Worm (Caenorhabditis elegans) whole organism, late embryonic: ENCODE measurements around the gene his-72.

Source experiments
- C08G9.2 ChIP-seq: sonication (generic microtip); optimal IDR thresholded peaks from 2 replicates; lab custom pipeline; 2016; ENCODE audit warnings: mild to moderate bottlenecking, missing genetic modification characterization, moderate library complexity, missing compliant biosample characterization
- C38D4.7 ChIP-seq: fragments of 200-800 bp; sonication (Bioruptor generic); optimal IDR thresholded peaks from 2 replicates; lab custom pipeline; 2018; ENCODE audit warnings: mild to moderate bottlenecking, missing genetic modification characterization, moderate library complexity, missing compliant biosample characterization
- K09A11.1 ChIP-seq: sonication (generic microtip); optimal IDR thresholded peaks from 2 replicates; lab custom pipeline; 2017; ENCODE audit warnings: antibody characterized with exemption, mild to moderate bottlenecking, missing genetic modification characterization, missing compliant biosample characterization; ENCODE audit not compliant: insufficient read depth
- T23F11.4 ChIP-seq: fragments of 200-800 bp; sonication (Bioruptor generic); optimal IDR thresholded peaks from 2 replicates; lab custom pipeline; 2018; ENCODE audit warnings: mild to moderate bottlenecking, missing genetic modification characterization, missing compliant biosample characterization
- Y22D7AL.16 ChIP-seq: sonication (generic microtip); optimal IDR thresholded peaks from 2 replicates; lab custom pipeline; 2016; ENCODE audit warnings: missing genetic modification characterization, missing compliant biosample characterization
- ahr-1 ChIP-seq: sonication (generic microtip); optimal IDR thresholded peaks from 2 replicates; lab custom pipeline; 2016; ENCODE audit warnings: missing genetic modification characterization, missing compliant biosample characterization
- ama-1 ChIP-seq: fragments of 150-350 bp; optimal IDR thresholded peaks from 2 replicates; lab custom pipeline; 2014
- ceh-14 ChIP-seq: sonication (generic microtip); optimal IDR thresholded peaks from 2 replicates; lab custom pipeline; 2016; ENCODE audit warnings: missing genotype, missing genetic modification characterization, missing compliant biosample characterization
- ceh-18 ChIP-seq: sonication (generic microtip); optimal IDR thresholded peaks from 2 replicates; lab custom pipeline; 2016; ENCODE audit warnings: missing genetic modification characterization, missing compliant biosample characterization
- ceh-19 ChIP-seq: fragments of 200-800 bp; sonication (Bioruptor generic); optimal IDR thresholded peaks from 2 replicates; lab custom pipeline; 2018; ENCODE audit warnings: mild to moderate bottlenecking, missing genetic modification characterization, missing compliant biosample characterization
- ceh-22 ChIP-seq: sonication (generic microtip); optimal IDR thresholded peaks from 2 replicates; lab custom pipeline; 2017; ENCODE audit warnings: missing biosample characterization, missing genetic modification characterization
- ceh-34 ChIP-seq: sonication (generic microtip); optimal IDR thresholded peaks from 2 replicates; lab custom pipeline; 2016; ENCODE audit warnings: mild to moderate bottlenecking, missing genetic modification characterization, missing compliant biosample characterization
- ceh-45 ChIP-seq: fragments of 200-800 bp; sonication (Bioruptor generic); IDR thresholded peaks from 2 replicates; pipeline ENCODE4 v1.3.6; 2022; ENCODE audit warnings: missing genetic modification reagents, missing genetic modification characterization, missing compliant biosample characterization
- ceh-48 ChIP-seq: sonication (generic microtip); optimal IDR thresholded peaks from 2 replicates; lab custom pipeline; 2016; ENCODE audit warnings: missing genetic modification characterization, inconsistent platforms, missing compliant biosample characterization
- ceh-6 ChIP-seq: fragments of 200-800 bp; sonication (Bioruptor generic); optimal IDR thresholded peaks from 2 replicates; lab custom pipeline; 2018; ENCODE audit warnings: mild to moderate bottlenecking, missing genetic modification characterization, missing compliant biosample characterization
- che-1 ChIP-seq: sonication (generic microtip); optimal IDR thresholded peaks from 2 replicates; lab custom pipeline; 2016; ENCODE audit warnings: mild to moderate bottlenecking, missing genetic modification characterization, missing compliant biosample characterization
- dve-1 ChIP-seq: sonication (generic microtip); optimal IDR thresholded peaks from 2 replicates; lab custom pipeline; 2017; ENCODE audit warnings: antibody characterized with exemption, mild to moderate bottlenecking, missing genetic modification characterization, missing compliant biosample characterization
- elt-2 ChIP-seq: sonication (generic microtip); optimal IDR thresholded peaks from 2 replicates; lab custom pipeline; 2016; ENCODE audit warnings: missing genetic modification reagents, missing genetic modification characterization, missing compliant biosample characterization
- ets-4 ChIP-seq: sonication (generic microtip); optimal IDR thresholded peaks from 2 replicates; lab custom pipeline; 2016; ENCODE audit warnings: missing genetic modification characterization, missing compliant biosample characterization
- fkh-6 ChIP-seq: sonication (generic microtip); optimal IDR thresholded peaks from 2 replicates; lab custom pipeline; 2016; ENCODE audit warnings: missing genetic modification characterization, missing compliant biosample characterization
- gmeb-2 ChIP-seq: sonication (generic microtip); optimal IDR thresholded peaks from 2 replicates; lab custom pipeline; 2016; ENCODE audit warnings: missing genetic modification characterization, inconsistent platforms, missing compliant biosample characterization
- hlh-13 ChIP-seq: fragments of 200-800 bp; sonication (Bioruptor generic); optimal IDR thresholded peaks from 2 replicates; lab custom pipeline; 2018; ENCODE audit warnings: mild to moderate bottlenecking, missing genetic modification characterization, missing compliant biosample characterization
- hlh-15 ChIP-seq: sonication (generic microtip); optimal IDR thresholded peaks from 2 replicates; lab custom pipeline; 2016; ENCODE audit warnings: missing genetic modification characterization, missing compliant biosample characterization
- lin-11 ChIP-seq: fragments of 200-800 bp; sonication (Bioruptor generic); optimal IDR thresholded peaks from 2 replicates; lab custom pipeline; 2018; ENCODE audit warnings: mild to moderate bottlenecking, missing genetic modification characterization, missing compliant biosample characterization
- madf-2 ChIP-seq: sonication (generic microtip); optimal IDR thresholded peaks from 2 replicates; lab custom pipeline; 2017; ENCODE audit warnings: missing genetic modification characterization, missing compliant biosample characterization
- mec-3 ChIP-seq: sonication (generic microtip); optimal IDR thresholded peaks from 2 replicates; lab custom pipeline; 2016; ENCODE audit warnings: borderline replicate concordance, missing genetic modification characterization, missing compliant biosample characterization
- nhr-11 ChIP-seq: fragments of 150-350 bp; optimal IDR thresholded peaks from 2 replicates; lab custom pipeline; 2014; ENCODE audit warnings: missing biosample characterization, missing genetic modification characterization
- nhr-232 ChIP-seq: sonication (generic microtip); optimal IDR thresholded peaks from 2 replicates; lab custom pipeline; 2016; ENCODE audit warnings: missing genetic modification characterization, missing compliant biosample characterization
- npax-4 ChIP-seq: sonication (generic microtip); optimal IDR thresholded peaks from 2 replicates; lab custom pipeline; 2016; ENCODE audit warnings: missing genetic modification characterization, missing compliant biosample characterization
- pag-3 ChIP-seq: sonication (generic microtip); optimal IDR thresholded peaks from 2 replicates; lab custom pipeline; 2016; ENCODE audit warnings: missing compliant biosample characterization, missing genetic modification characterization, borderline replicate concordance
- pat-9 ChIP-seq: fragments of 200-800 bp; sonication (Bioruptor generic); optimal IDR thresholded peaks from 2 replicates; lab custom pipeline; 2018; ENCODE audit warnings: mild to moderate bottlenecking, missing genetic modification characterization, moderate library complexity, missing compliant biosample characterization
- pha-2 ChIP-seq: sonication (generic microtip); optimal IDR thresholded peaks from 2 replicates; lab custom pipeline; 2017; ENCODE audit warnings: mild to moderate bottlenecking, missing genetic modification characterization, missing compliant biosample characterization
- pqm-1 ChIP-seq: sonication (generic microtip); optimal IDR thresholded peaks from 2 replicates; lab custom pipeline; 2016; ENCODE audit warnings: missing genetic modification characterization, missing compliant biosample characterization
- ref-2 ChIP-seq: sonication (generic microtip); optimal IDR thresholded peaks from 2 replicates; lab custom pipeline; 2016; ENCODE audit warnings: missing genetic modification characterization, missing compliant biosample characterization
- rnt-1 ChIP-seq: sonication (generic microtip); optimal IDR thresholded peaks from 2 replicates; lab custom pipeline; 2016; ENCODE audit warnings: missing genetic modification characterization, missing compliant biosample characterization
- sox-2 ChIP-seq: fragments of 200-800 bp; sonication (Bioruptor generic); IDR thresholded peaks from 2 replicates; pipeline ENCODE4 v1.3.6; 2022; ENCODE audit warnings: missing genetic modification reagents, missing genetic modification characterization, missing compliant biosample characterization
- sox-4 ChIP-seq: sonication (generic microtip); optimal IDR thresholded peaks from 2 replicates; lab custom pipeline; 2017; ENCODE audit warnings: mild to moderate bottlenecking, missing genetic modification characterization, inconsistent platforms, missing compliant biosample characterization
- syd-9 ChIP-seq: sonication (generic microtip); optimal IDR thresholded peaks from 2 replicates; lab custom pipeline; 2016; ENCODE audit warnings: mild to moderate bottlenecking, missing genetic modification characterization, moderate library complexity, missing compliant biosample characterization
- tbx-7 ChIP-seq: sonication (generic microtip); optimal IDR thresholded peaks from 2 replicates; lab custom pipeline; 2016; ENCODE audit warnings: missing genotype, missing genetic modification characterization, missing compliant biosample characterization
- ttx-3 ChIP-seq: sonication (generic microtip); optimal IDR thresholded peaks from 2 replicates; lab custom pipeline; 2016; ENCODE audit warnings: missing genetic modification reagents, missing genetic modification characterization, missing compliant biosample characterization
- unc-3 ChIP-seq, 2 experiments: fragments of 200-800 bp in 1 of 2; sonication (Bioruptor generic) in 1 of 2; sonication (generic microtip) in 1 of 2; conservative IDR thresholded peaks in 1 of 2; optimal IDR thresholded peaks in 1 of 2; 2 replicates each; pipeline versions ENCODE4 v1.3.6 to Lab custom; 2016 to 2022; ENCODE audit warnings: missing compliant biosample characterization in 2 of 2, missing genetic modification characterization in 2 of 2, missing genetic modification reagents in 1 of 2
- unc-42 ChIP-seq: sonication (generic microtip); optimal IDR thresholded peaks from 2 replicates; lab custom pipeline; 2016; ENCODE audit warnings: missing genotype, missing genetic modification characterization, missing compliant biosample characterization
- unc-86 ChIP-seq: sonication (generic microtip); optimal IDR thresholded peaks from 2 replicates; lab custom pipeline; 2016; ENCODE audit warnings: missing genetic modification characterization, missing compliant biosample characterization
- zip-5 ChIP-seq: sonication (generic microtip); optimal IDR thresholded peaks from 2 replicates; lab custom pipeline; 2016; ENCODE audit warnings: missing genetic modification characterization, missing compliant biosample characterization
- ztf-16 ChIP-seq: sonication (generic microtip); optimal IDR thresholded peaks from 2 replicates; lab custom pipeline; 2017; ENCODE audit warnings: missing genetic modification characterization, missing compliant biosample characterization

The his-72 gene

ce11 chrIII:12411059-12411458 is 42.2 kb upstream of the his-72 start:
- TF ChIP-seq ceh-14: no peak
- no peak for TF ChIP-seq hlh-15
- no peak for TF ChIP-seq lin-11
- TF ChIP-seq ceh-48 (tag; lab: Kevin White, UChicago): peak; percentile 71
- no peak for TF ChIP-seq tbx-7

- TF ChIP-seq nhr-11 (tag; lab: Kevin White, UChicago) (no peak), ama-1 (lab: Kevin White, UChicago) (no peak), sox-2 (GFP tag; lab: Robert Waterston, UW) (no peak), K09A11.1 (tag; lab: Kevin White, UChicago) (no peak), ahr-1 (tag; lab: Kevin White, UChicago) (no peak), ceh-18 (tag; lab: Kevin White, UChicago) (no peak)
Observed at ce11 chrIII:12410304-12410703, 41.5 kb upstream of the his-72 start.

ce11 chrIII:12399709-12400108 is 30.9 kb upstream of the his-72 start:
- peak; percentile 56 for TF ChIP-seq ceh-19 (GFP tag; lab: Kevin White, UChicago)
- 0 out of 2 replicates have a peak, but pooled peaks have one; percentile 42 for TF ChIP-seq sox-2 (GFP tag; lab: Robert Waterston, UW)
- no peak for TF ChIP-seq pag-3
- peak; percentile 32 for TF ChIP-seq syd-9 (tag; lab: Kevin White, UChicago)
- TF ChIP-seq pat-9: peak; percentile 61
- TF ChIP-seq C08G9.2: peak; percentile 58
- peak; percentile 3 for TF ChIP-seq T23F11.4 (GFP tag; lab: Kevin White, UChicago)
- 0 out of 2 replicates have a peak, but pooled peaks have one; percentile 42 for TF ChIP-seq ceh-45 (GFP tag; lab: Robert Waterston, UW)
- TF ChIP-seq hlh-15: peak; percentile 7
- no peak for TF ChIP-seq unc-42 (tag; lab: Kevin White, UChicago)
- TF ChIP-seq tbx-7: no peak
- peak; percentile 63 for TF ChIP-seq ref-2 (tag; lab: Kevin White, UChicago)
- peak; percentile 53 for TF ChIP-seq gmeb-2 (tag; lab: Kevin White, UChicago)
- no peak for TF ChIP-seq madf-2
- peak; percentile 13 for TF ChIP-seq ceh-48 (tag; lab: Kevin White, UChicago)
- TF ChIP-seq ceh-18 (tag; lab: Kevin White, UChicago): peak; percentile 16
- no peak for TF ChIP-seq ceh-22 (tag; lab: Kevin White, UChicago)
- TF ChIP-seq ztf-16: peak; percentile 47
- peak; percentile 33 for TF ChIP-seq Y22D7AL.16
- peak; percentile 10 for TF ChIP-seq rnt-1 (tag; lab: Kevin White, UChicago)
- TF ChIP-seq che-1 (tag; lab: Kevin White, UChicago): peak; percentile 68
- peak; percentile 23 for TF ChIP-seq nhr-232 (tag; lab: Kevin White, UChicago)
- TF ChIP-seq unc-3 (GFP tag; conservative IDR thresholded peaks at IDR 0.05; lab: Robert Waterston, UW): peak; percentile 48; the same call in 1 of the 2 replicates
- peak; percentile 20 for TF ChIP-seq unc-3 (tag; optimal IDR thresholded peaks at IDR 0.05; lab: Kevin White, UChicago)
- peak; percentile 32 for TF ChIP-seq unc-86
- peak; percentile 67 for TF ChIP-seq C38D4.7 (GFP tag; lab: Kevin White, UChicago)
- TF ChIP-seq mec-3 (tag; lab: Kevin White, UChicago): no peak
- peak; percentile 36 for TF ChIP-seq sox-4 (tag; lab: Kevin White, UChicago)
- peak; percentile 20 for TF ChIP-seq fkh-6 (tag; lab: Kevin White, UChicago)
- TF ChIP-seq ets-4 (tag; lab: Kevin White, UChicago): no peak
- peak; percentile 44 for TF ChIP-seq lin-11
- peak; percentile 48 for TF ChIP-seq elt-2 (tag; lab: Kevin White, UChicago)
- TF ChIP-seq ceh-6 (GFP tag; lab: Kevin White, UChicago): peak; percentile 54
- TF ChIP-seq npax-4 (tag; lab: Kevin White, UChicago): peak; percentile 36
- TF ChIP-seq nhr-11 (tag; lab: Kevin White, UChicago): no peak
- TF ChIP-seq pqm-1 (tag; lab: Kevin White, UChicago): no peak
- TF ChIP-seq zip-5: peak; percentile 4
- TF ChIP-seq ttx-3: peak; percentile 32
- no peak for TF ChIP-seq pha-2 (tag; lab: Kevin White, UChicago)
- peak; percentile 12 for TF ChIP-seq ceh-34 (tag; lab: Kevin White, UChicago)
- TF ChIP-seq dve-1 (tag; lab: Kevin White, UChicago): no peak
- TF ChIP-seq hlh-13: peak; percentile 1
